Worm (Caenorhabditis elegans): Measurements from ENCODE around the gene tars-1.

DNA sequence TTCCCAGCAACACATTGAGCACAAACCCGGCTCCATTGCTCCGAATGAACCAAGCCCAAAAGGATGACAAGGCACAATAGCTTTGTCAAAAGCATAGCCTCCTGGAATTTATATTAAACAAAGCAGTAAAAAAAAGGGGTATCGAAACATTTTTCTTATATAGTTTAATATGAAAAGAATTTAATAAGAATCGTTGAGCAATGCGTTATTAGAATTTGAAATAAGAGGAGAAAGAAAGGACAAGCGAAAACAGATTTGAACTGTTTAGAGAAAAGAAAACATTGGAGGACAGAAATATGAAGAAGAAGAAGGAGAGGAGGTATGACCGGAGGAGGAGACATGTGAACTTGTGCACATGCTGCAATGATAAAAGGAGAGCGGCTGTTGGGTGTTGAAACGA, 10.3 kb downstream of the tars-1 start, which contains the start of gene C47D12.5:
- TF ChIP-seq R02D3.7 (tag; optimal IDR thresholded peaks at IDR 0.05) (no peak), nhr-67 (tag; optimal IDR thresholded peaks at IDR 0.05) (no peak), ceh-82 (tag; optimal IDR thresholded peaks at IDR 0.05) (no peak), lin-15B (tag; optimal IDR thresholded peaks at IDR 0.05) (no peak), egl-5 (tag; optimal IDR thresholded peaks at IDR 0.05) (no peak), aly-2 (tag; optimal IDR thresholded peaks at IDR 0.05) (no peak), unc-62 (GFP tag; optimal IDR thresholded peaks at IDR 0.05) (no peak), ZK546.5 (tag; optimal IDR thresholded peaks at IDR 0.05) (no peak), nhr-12 (tag; optimal IDR thresholded peaks at IDR 0.05) (no peak), mdl-1 (tag; optimal IDR thresholded peaks at IDR 0.05) (no peak), nhr-76 (tag; optimal IDR thresholded peaks at IDR 0.05) (no peak), ama-1 (optimal IDR thresholded peaks at IDR 0.05) (no peak), zag-1 (tag; optimal IDR thresholded peaks at IDR 0.05) (no peak)

All from whole organism, L3 larva.